Worm (Caenorhabditis elegans) whole organism, mixed stage, embryonic: Measurements from ENCODE around the gene C36B7.5.
A peak's percentile ranks its signal among the peaks of the same experiment; 100 is the strongest.

Source experiments
- bed-3 ChIP-seq: fragments of 200-800 bp; sonication (Bioruptor generic); optimal IDR thresholded peaks from 3 replicates; lab custom pipeline; 2018; ENCODE audit warnings: mild to moderate bottlenecking, missing genetic modification characterization, moderate library complexity, missing compliant biosample characterization
- blmp-1 ChIP-seq: fragments of 150-350 bp; optimal IDR thresholded peaks from 2 replicates; lab custom pipeline; 2014; ENCODE audit warnings: missing biosample characterization, missing genetic modification characterization
- ceh-39 ChIP-seq: fragments of 150-350 bp; optimal IDR thresholded peaks from 2 replicates; lab custom pipeline; 2014; ENCODE audit warnings: missing biosample characterization, missing genetic modification characterization
- ceh-43 ChIP-seq: fragments of 200-800 bp; sonication (Bioruptor generic); optimal IDR thresholded peaks from 2 replicates; lab custom pipeline; 2018; ENCODE audit warnings: mild to moderate bottlenecking, missing genetic modification characterization, moderate library complexity, missing compliant biosample characterization
- ceh-83 ChIP-seq: fragments of 200-800 bp; sonication (Bioruptor generic); optimal IDR thresholded peaks from 2 replicates; lab custom pipeline; 2018; ENCODE audit warnings: mild to moderate bottlenecking, missing genetic modification characterization, missing compliant biosample characterization
- ces-1 ChIP-seq: fragments of 150-350 bp; optimal IDR thresholded peaks from 2 replicates; lab custom pipeline; 2014; ENCODE audit warnings: missing biosample characterization, missing genetic modification reagents, missing genetic modification characterization
- cnd-1 ChIP-seq: fragments of 200-800 bp; sonication (Bioruptor generic); optimal IDR thresholded peaks from 2 replicates; lab custom pipeline; 2018; ENCODE audit warnings: mild to moderate bottlenecking, missing genetic modification characterization, missing compliant biosample characterization
- drap-1 ChIP-seq: fragments of 200-800 bp; sonication (Bioruptor generic); optimal IDR thresholded peaks from 3 replicates; lab custom pipeline; 2018; ENCODE audit warnings: mild to moderate bottlenecking, missing genetic modification characterization, missing compliant biosample characterization
- elt-1 ChIP-seq: sonication (generic microtip); optimal IDR thresholded peaks from 2 replicates; lab custom pipeline; 2017; ENCODE audit warnings: missing genetic modification characterization, mild to moderate bottlenecking, missing compliant biosample characterization, antibody characterized with exemption, moderate library complexity, borderline replicate concordance; ENCODE audit not compliant: insufficient read depth
- ham-2 ChIP-seq: fragments of 200-800 bp; sonication (Bioruptor generic); optimal IDR thresholded peaks from 2 replicates; lab custom pipeline; 2018; ENCODE audit warnings: mild to moderate bottlenecking, missing genetic modification characterization, missing compliant biosample characterization
- hlh-1 ChIP-seq: fragments of 150-350 bp; optimal IDR thresholded peaks from 2 replicates; lab custom pipeline; 2014; ENCODE audit warnings: missing biosample characterization, missing genetic modification reagents, missing genetic modification characterization
- lin-32 ChIP-seq: fragments of 200-800 bp; sonication (Bioruptor generic); optimal IDR thresholded peaks from 2 replicates; lab custom pipeline; 2018; ENCODE audit warnings: mild to moderate bottlenecking, missing genetic modification characterization, missing compliant biosample characterization
- mab-5 ChIP-seq: fragments of 150-350 bp; optimal IDR thresholded peaks from 2 replicates; lab custom pipeline; 2014; ENCODE audit warnings: missing biosample characterization, missing genetic modification characterization
- mep-1 ChIP-seq: fragments of 150-350 bp; optimal IDR thresholded peaks from 2 replicates; lab custom pipeline; 2017; ENCODE audit warnings: missing biosample characterization, missing genetic modification reagents, missing genetic modification characterization, inconsistent platforms
- mls-2 ChIP-seq: sonication (generic microtip); optimal IDR thresholded peaks from 2 replicates; lab custom pipeline; 2016; ENCODE audit warnings: mild to moderate bottlenecking, missing genetic modification characterization, moderate library complexity, missing compliant biosample characterization
- nhr-12 ChIP-seq: fragments of 150-350 bp; optimal IDR thresholded peaks from 2 replicates; lab custom pipeline; 2014; ENCODE audit warnings: missing biosample characterization, missing genetic modification characterization
- nhr-2 ChIP-seq: fragments of 150-350 bp; optimal IDR thresholded peaks from 2 replicates; lab custom pipeline; 2014; ENCODE audit warnings: missing biosample characterization, missing genetic modification characterization
- nhr-237 ChIP-seq: fragments of 150-350 bp; optimal IDR thresholded peaks from 2 replicates; lab custom pipeline; 2014; ENCODE audit warnings: missing biosample characterization, missing genetic modification characterization
- nhr-76 ChIP-seq: sonication (generic microtip); optimal IDR thresholded peaks from 2 replicates; lab custom pipeline; 2017; ENCODE audit warnings: missing biosample characterization, missing genetic modification characterization
- pha-4 ChIP-seq: fragments of 150-350 bp; optimal IDR thresholded peaks from 2 replicates; lab custom pipeline; 2018; ENCODE audit warnings: missing biosample characterization, missing genetic modification reagents, missing genetic modification characterization
- sem-2 ChIP-seq: fragments of 200-800 bp; sonication (Bioruptor generic); optimal IDR thresholded peaks from 2 replicates; lab custom pipeline; 2018; ENCODE audit warnings: mild to moderate bottlenecking, missing genetic modification characterization, missing compliant biosample characterization
- snpc-4 ChIP-seq: fragments of 150-350 bp; optimal IDR thresholded peaks from 2 replicates; lab custom pipeline; 2014; ENCODE audit warnings: missing biosample characterization, missing genetic modification characterization
- sptf-1 ChIP-seq: sonication (generic microtip); optimal IDR thresholded peaks from 2 replicates; lab custom pipeline; 2017; ENCODE audit warnings: mild to moderate bottlenecking, missing genetic modification characterization, moderate library complexity, missing compliant biosample characterization
- tbx-8 ChIP-seq: fragments of 200-800 bp; sonication (Bioruptor generic); optimal IDR thresholded peaks from 2 replicates; lab custom pipeline; 2018; ENCODE audit warnings: mild to moderate bottlenecking, missing genetic modification characterization, moderate library complexity, missing compliant biosample characterization
- unc-120 ChIP-seq: sonication (generic microtip); optimal IDR thresholded peaks from 2 replicates; lab custom pipeline; 2017; ENCODE audit warnings: missing genetic modification characterization, missing compliant biosample characterization; ENCODE audit not compliant: poor library complexity, severe bottlenecking
- unc-39 ChIP-seq: fragments of 150-350 bp; optimal IDR thresholded peaks from 2 replicates; lab custom pipeline; 2014; ENCODE audit warnings: missing biosample characterization, missing genetic modification characterization
- unc-62 ChIP-seq: fragments of 150-350 bp; optimal IDR thresholded peaks from 2 replicates; lab custom pipeline; 2014; ENCODE audit warnings: missing biosample characterization, missing genetic modification reagents, missing genetic modification characterization
- zip-8 ChIP-seq: fragments of 150-350 bp; optimal IDR thresholded peaks from 2 replicates; lab custom pipeline; 2014; ENCODE audit warnings: missing biosample characterization, missing genetic modification characterization
- ztf-11 ChIP-seq: fragments of 150-350 bp; optimal IDR thresholded peaks from 2 replicates; lab custom pipeline; 2014; ENCODE audit warnings: missing biosample characterization, missing genetic modification characterization

C36B7.5 gene

DNA sequence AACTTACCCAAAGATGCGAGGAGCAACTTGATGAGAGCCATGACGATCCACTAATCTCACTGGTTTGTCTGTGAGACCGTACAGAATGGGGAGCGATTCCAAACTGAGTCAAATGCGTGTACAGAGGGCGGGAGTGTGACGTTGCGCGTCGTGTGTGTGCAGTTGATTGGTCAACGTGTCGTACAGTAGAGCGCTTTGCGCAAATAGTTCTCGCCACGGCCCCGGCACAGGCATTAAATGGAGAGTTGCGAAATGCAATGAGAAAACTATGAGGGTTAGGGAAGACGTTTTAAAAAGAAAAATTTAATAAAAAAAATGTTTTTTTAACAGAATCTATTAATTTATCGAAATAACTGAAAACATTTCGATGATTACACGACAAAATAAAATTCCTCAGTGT is 27.8 kb downstream of the C36B7.5 start, which contains the start of gene pdi-6 (continued):
- TF ChIP-seq pha-4 (tag; lab: Kevin White, UChicago) (peak; percentile 81), zip-8 (tag; lab: Kevin White, UChicago) (no peak), unc-120 (peak; percentile 14), mep-1 (tag; lab: Kevin White, UChicago) (peak; percentile 88), sem-2 (GFP tag; lab: Kevin White, UChicago) (no peak)
- TF ChIP-seq, all 35 proteins: peak for 16

DNA sequence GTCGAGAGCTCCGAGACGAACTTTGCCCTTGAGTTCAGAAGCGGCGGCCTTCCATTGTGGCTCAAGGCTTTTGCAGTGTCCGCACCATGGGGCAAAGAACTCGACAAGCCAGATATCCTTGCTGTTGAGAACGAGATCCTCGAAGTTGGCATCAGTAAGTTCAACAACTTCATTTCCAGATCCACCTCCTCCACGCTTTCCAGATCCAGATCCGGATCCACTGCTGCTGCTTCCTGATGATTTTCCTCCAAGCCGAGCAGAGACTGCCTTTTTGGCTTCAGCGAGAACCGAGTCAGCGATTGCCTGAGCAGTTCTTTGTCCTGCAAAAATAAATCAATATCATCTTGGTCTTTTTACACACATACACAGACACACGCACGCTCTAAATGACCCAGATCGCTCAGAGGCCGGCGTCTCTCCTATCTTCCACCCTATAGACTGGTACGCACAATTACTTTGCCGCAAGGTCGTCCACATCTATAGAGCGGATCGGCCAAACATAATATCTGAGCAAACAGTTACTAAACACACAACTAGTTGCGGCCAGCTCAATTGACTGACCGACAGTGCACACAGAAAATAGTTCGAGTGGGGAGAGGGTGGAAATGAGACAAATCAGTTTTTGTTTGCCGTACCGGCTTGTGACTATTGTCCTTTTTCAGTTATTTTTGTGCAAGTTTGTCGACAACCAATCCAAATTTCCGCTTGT is 28.8 kb downstream of the C36B7.5 start:
- TF ChIP-seq nhr-2 (tag; lab: Kevin White, UChicago) = peak; percentile 41
- TF ChIP-seq pha-4 (tag; lab: Kevin White, UChicago) = peak; percentile 27
- no peak for TF ChIP-seq elt-1 (tag; lab: Kevin White, UChicago)

DNA sequence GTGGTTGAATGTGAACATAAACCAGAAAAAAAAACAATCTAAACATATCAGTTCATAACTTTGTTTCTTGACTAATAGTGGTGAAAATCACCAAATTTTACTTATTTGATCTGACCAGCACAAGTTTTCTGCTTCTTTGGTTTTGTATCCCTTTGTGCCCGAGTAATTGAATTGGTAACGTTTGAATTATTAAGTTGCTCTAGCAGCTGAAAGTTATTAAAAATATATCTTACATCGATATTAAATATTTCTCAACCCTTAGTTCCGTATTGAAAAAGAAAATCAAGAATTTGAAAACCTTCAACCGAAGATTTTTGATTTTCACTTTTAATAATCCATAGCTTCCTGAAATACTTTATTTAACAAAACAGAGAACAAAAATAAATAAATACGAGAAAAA is 30.2 kb downstream of the C36B7.5 start:
- TF ChIP-seq drap-1 (GFP tag; lab: Kevin White, UChicago) (no peak), snpc-4 (no peak), ham-2 (no peak), nhr-12 (no peak), cnd-1 (tag; lab: Kevin White, UChicago) (no peak), unc-62 (GFP tag; lab: Kevin White, UChicago) (no peak), nhr-76 (tag; lab: Kevin White, UChicago) (no peak), mab-5 (tag; lab: Kevin White, UChicago) (no peak), ces-1 (no peak), blmp-1 (tag; lab: Kevin White, UChicago) (no peak), ceh-83 (no peak), nhr-237 (tag; lab: Kevin White, UChicago) (no peak), sem-2 (GFP tag; lab: Kevin White, UChicago) (no peak), unc-39 (tag; lab: Kevin White, UChicago) (no peak), ceh-43 (GFP tag; lab: Kevin White, UChicago) (no peak), zip-8 (tag; lab: Kevin White, UChicago) (no peak), ceh-39 (tag; lab: Kevin White, UChicago) (no peak), sptf-1 (tag; lab: Kevin White, UChicago) (no peak)

DNA sequence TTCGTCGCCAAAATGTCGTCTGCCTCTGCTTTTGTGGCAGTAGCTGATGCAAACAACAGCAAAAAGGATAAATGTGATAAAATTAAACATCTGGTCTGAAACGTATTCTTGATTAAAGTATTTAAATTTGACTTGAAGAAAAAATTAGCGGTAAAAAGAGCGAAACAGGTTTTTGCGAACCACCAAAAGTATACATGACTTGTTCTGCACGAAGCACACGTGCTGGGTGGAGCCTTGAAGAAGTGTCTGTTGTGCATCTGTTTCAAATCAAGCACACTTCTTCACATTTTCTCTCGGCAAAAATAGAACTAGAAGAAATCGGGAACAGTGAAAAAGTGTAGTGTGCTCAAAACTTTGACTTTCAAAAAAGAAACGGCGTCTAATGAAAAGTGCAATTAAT is 33.0 kb downstream of the C36B7.5 start, which contains the start of gene B0403.3:
Gene B0403.3, minus strand, starts transcription at position 101 of the 400 bp plus-strand sequence.
- TF ChIP-seq lin-32 (GFP tag; lab: Kevin White, UChicago) = no peak
- TF ChIP-seq hlh-1 (tag; lab: Kevin White, UChicago) = no peak
- TF ChIP-seq mls-2 (tag; lab: Kevin White, UChicago) = no peak
- TF ChIP-seq elt-1 (tag; lab: Kevin White, UChicago) = no peak
- no peak for TF ChIP-seq ceh-83

DNA sequence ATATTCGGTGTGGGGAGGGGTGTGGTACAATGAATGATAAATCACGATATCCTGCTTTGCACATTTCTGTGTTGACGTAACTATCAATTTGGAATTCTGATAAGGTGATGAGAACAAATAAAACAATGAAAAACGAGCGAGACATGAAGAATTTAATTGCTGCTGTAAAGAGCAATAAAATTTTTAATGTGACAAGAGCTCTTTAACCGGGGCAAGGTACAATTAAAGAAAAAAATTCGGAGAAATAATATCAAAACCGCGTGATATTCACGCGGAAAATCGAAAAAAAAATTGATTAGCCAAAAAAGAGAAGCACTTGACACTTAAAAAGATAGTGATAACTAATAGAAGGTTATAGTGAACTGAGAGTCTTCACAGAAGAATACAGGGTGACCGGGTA is 35.0 kb downstream of the C36B7.5 start:
- no peak for TF ChIP-seq nhr-237 (tag; lab: Kevin White, UChicago)
- TF ChIP-seq blmp-1 (tag; lab: Kevin White, UChicago) = no peak
- TF ChIP-seq cnd-1 (tag; lab: Kevin White, UChicago) = no peak
- TF ChIP-seq tbx-8 (GFP tag; lab: Kevin White, UChicago) = no peak
- TF ChIP-seq elt-1 (tag; lab: Kevin White, UChicago) = no peak
- no peak for TF ChIP-seq unc-120
- TF ChIP-seq bed-3 (GFP tag; lab: Kevin White, UChicago) = no peak
- no peak for TF ChIP-seq sptf-1 (tag; lab: Kevin White, UChicago)
- TF ChIP-seq snpc-4 = no peak
- no peak for TF ChIP-seq ceh-39 (tag; lab: Kevin White, UChicago)
- no peak for TF ChIP-seq ceh-43 (GFP tag; lab: Kevin White, UChicago)
- TF ChIP-seq, all 35 proteins: peak for 0

DNA sequence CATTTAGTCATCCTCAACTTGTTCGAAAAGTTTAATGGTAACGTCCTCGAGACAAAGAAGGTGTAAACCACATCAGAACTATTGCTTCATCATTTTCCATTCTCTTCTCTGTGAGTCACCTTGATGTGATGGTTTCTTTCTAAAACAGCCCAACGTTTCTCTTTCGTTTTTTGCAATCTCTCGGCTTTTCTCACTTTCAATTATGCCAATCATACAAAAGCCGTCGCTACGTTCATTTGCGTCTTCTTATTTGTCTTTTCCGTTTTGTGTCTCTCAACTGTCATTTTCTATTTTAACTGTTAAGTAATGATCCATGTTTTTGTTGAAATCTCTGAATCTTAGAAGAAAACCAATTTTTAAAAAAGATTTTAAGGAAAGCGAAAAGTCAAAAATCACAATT is 38.9 kb downstream of the C36B7.5 start, which contains the start of gene B0403.5:
Gene B0403.5, plus strand, starts transcription at position 368 of the 400 bp plus-strand sequence.
- TF ChIP-seq ztf-11 = no peak
